Fruit fly (Drosophila melanogaster): ENCODE data around the gene Phlpp.

The Phlpp gene

DNA sequence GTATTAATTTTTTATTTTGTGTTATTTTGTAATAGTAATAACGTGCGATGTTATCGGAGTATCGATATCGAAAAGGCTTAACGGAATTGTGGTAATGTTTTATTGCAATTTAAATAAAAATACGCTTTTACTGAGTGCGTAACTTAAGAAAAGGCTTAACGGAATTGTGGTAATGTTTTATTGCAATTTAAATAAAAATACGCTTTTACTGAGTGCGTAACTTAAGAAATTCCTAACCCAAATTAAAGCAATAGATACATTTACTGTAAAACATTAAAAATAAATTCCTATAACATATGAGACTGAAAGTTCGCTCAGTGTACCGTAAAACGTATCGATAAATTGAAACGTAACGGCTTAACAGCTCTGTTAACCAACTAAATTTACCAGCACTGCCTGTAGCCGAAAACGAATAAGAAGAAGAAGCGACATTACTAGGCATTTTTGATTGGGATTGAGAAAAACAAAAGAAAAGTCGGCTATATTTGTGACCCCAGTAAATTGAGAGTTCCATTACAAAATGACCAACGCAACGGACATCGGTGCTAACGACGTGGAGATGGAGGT lies 7.3 kb upstream of the Phlpp start, which contains the start of gene Rpn3 (continued):
- TF ChIP-seq kah (GFP tag; optimal IDR thresholded peaks at IDR 0.05): no peak
- TF ChIP-seq cato (GFP tag; optimal IDR thresholded peaks at IDR 0.05; ENCODE audit: borderline replicate concordance): peak; percentile 80
- peak; percentile 44 for TF ChIP-seq p53 (GFP tag; optimal IDR thresholded peaks at IDR 0.05)
- peak; percentile 61; the same call in 1 of the 2 replicates for TF ChIP-seq CG10321 (GFP tag; IDR thresholded peaks at IDR 0.05)
- peak; percentile 79 for TF ChIP-seq fd96Cb (tag; optimal IDR thresholded peaks at IDR 0.05)
- peak; percentile 38 for TF ChIP-seq BtbVII (GFP tag; optimal IDR thresholded peaks at IDR 0.05)
- TF ChIP-seq fd102C (GFP tag; optimal IDR thresholded peaks at IDR 0.05): peak; percentile 37
- peak; percentile 83 for TF ChIP-seq CG9609 (GFP tag; optimal IDR thresholded peaks at IDR 0.05)
- peak; percentile 60 for TF ChIP-seq CG4404 (GFP tag; IDR thresholded peaks at IDR 0.05)
- TF ChIP-seq Lpt (GFP tag; optimal IDR thresholded peaks at IDR 0.05): no peak
- TF ChIP-seq Optix (GFP tag; IDR thresholded peaks at IDR 0.05): no peak
- TF ChIP-seq CG9797 (GFP tag; optimal IDR thresholded peaks at IDR 0.05): no peak
- peak; percentile 57 for TF ChIP-seq CG8765 (GFP tag; IDR thresholded peaks at IDR 0.05)
- no peak for TF ChIP-seq bowl (GFP tag; IDR thresholded peaks at IDR 0.05)
- TF ChIP-seq CG2120 (GFP tag; optimal IDR thresholded peaks at IDR 0.05): peak; percentile 92
- peak; percentile 82 for TF ChIP-seq CG4730 (GFP tag; IDR thresholded peaks at IDR 0.05)
- no peak for TF ChIP-seq Hey (tag; optimal IDR thresholded peaks at IDR 0.05)
- peak; percentile 82 for TF ChIP-seq CG18764 (GFP tag; optimal IDR thresholded peaks at IDR 0.05)
- no peak for TF ChIP-seq Kr (GFP tag; optimal IDR thresholded peaks at IDR 0.05)
- TF ChIP-seq Awh (GFP tag; IDR thresholded peaks at IDR 0.05): peak; percentile 85
- TF ChIP-seq Gug (GFP tag; IDR thresholded peaks at IDR 0.05): peak; percentile 57; the same call in 3 of the 4 replicates
- TF ChIP-seq z (GFP tag; IDR thresholded peaks at IDR 0.05): no peak
- peak; percentile 76 for TF ChIP-seq al (GFP tag; IDR thresholded peaks at IDR 0.05)
- TF ChIP-seq CG31388 (GFP tag; optimal IDR thresholded peaks at IDR 0.05): peak; percentile 65
- TF ChIP-seq CG3065 (GFP tag; optimal IDR thresholded peaks at IDR 0.05): peak; percentile 22
- peak; percentile 47; the same call in 1 of the 3 replicates for TF ChIP-seq Doc3 (GFP tag; IDR thresholded peaks at IDR 0.05; ENCODE audit: partially characterized antibody)
- peak; percentile 71 for TF ChIP-seq wor (GFP tag; IDR thresholded peaks at IDR 0.05)
- no peak for TF ChIP-seq cad (GFP tag; optimal IDR thresholded peaks at IDR 0.05)
- TF ChIP-seq Xrp1 (GFP tag; IDR thresholded peaks at IDR 0.05): peak; percentile 93
- TF ChIP-seq CG17359 (tag; optimal IDR thresholded peaks at IDR 0.05): peak; percentile 86
- TF ChIP-seq CG3995 (GFP tag; optimal IDR thresholded peaks at IDR 0.05): peak; percentile 41
- peak; percentile 82 for TF ChIP-seq CG2889 (GFP tag; IDR thresholded peaks at IDR 0.05)
- 0 out of 2 replicates have a peak, but pooled peaks have one; percentile 63 for TF ChIP-seq sim (GFP tag; IDR thresholded peaks at IDR 0.05)
- no peak for TF ChIP-seq HLHmδ (GFP tag; optimal IDR thresholded peaks at IDR 0.05)
- TF ChIP-seq CG33213 (GFP tag; optimal IDR thresholded peaks at IDR 0.05): peak; percentile 61
- TF ChIP-seq schlank (tag; optimal IDR thresholded peaks at IDR 0.05): peak; percentile 31
- peak; percentile 34 for TF ChIP-seq psq (GFP tag; optimal IDR thresholded peaks at IDR 0.05)
- TF ChIP-seq scrt (GFP tag; optimal IDR thresholded peaks at IDR 0.05): peak; percentile 63
- peak; percentile 31 for TF ChIP-seq tup (GFP tag; optimal IDR thresholded peaks at IDR 0.05)
- TF ChIP-seq Taf1 (GFP tag; IDR thresholded peaks at IDR 0.05): peak; percentile 50; the same call in 1 of the 2 replicates
- peak; percentile 77 for TF ChIP-seq zfh2 (GFP tag; optimal IDR thresholded peaks at IDR 0.05)
- TF ChIP-seq CrebB (tag; optimal IDR thresholded peaks at IDR 0.05): peak; percentile 61
- TF ChIP-seq kay (GFP tag; optimal IDR thresholded peaks at IDR 0.05): peak; percentile 79
- peak; percentile 84 for TF ChIP-seq vfl (GFP tag; optimal IDR thresholded peaks at IDR 0.05)
- TF ChIP-seq sr (GFP tag; IDR thresholded peaks at IDR 0.05): peak; percentile 29; the same call in 1 of the 3 replicates
- TF ChIP-seq ATbp (GFP tag; optimal IDR thresholded peaks at IDR 0.05): no peak
- TF ChIP-seq tgo (GFP tag; IDR thresholded peaks at IDR 0.05): peak; percentile 86
- TF ChIP-seq CG14965 (GFP tag; optimal IDR thresholded peaks at IDR 0.05; ENCODE audit: borderline replicate concordance): no peak
- peak; percentile 83 for TF ChIP-seq CG10654 (GFP tag; optimal IDR thresholded peaks at IDR 0.05)
- peak; percentile 68 for TF ChIP-seq Antp (GFP tag; optimal IDR thresholded peaks at IDR 0.05)
- TF ChIP-seq CG34422 (GFP tag; IDR thresholded peaks at IDR 0.05): peak; percentile 83

Data from whole organism, embryonic.